Fruit fly (Drosophila melanogaster) whole organism, pupa: ENCODE measurements around the gene Cyp4g15.

Source experiments
- CG10348 ChIP-seq: fragments of 200-800 bp; sonication (Bioruptor generic); IDR thresholded peaks from 2 replicates; pipeline ENCODE4 v1.3.6; 2022; ENCODE audit warnings: missing biosample characterization, missing genetic modification characterization
- CG14655 ChIP-seq: fragments of 200-800 bp; sonication (Bioruptor generic); optimal IDR thresholded peaks from 3 replicates; lab custom pipeline; 2017; ENCODE audit warnings: mild to moderate bottlenecking, missing biosample characterization, missing genetic modification reagents, missing genetic modification characterization
- CG15710 ChIP-seq: fragments of 200-800 bp; sonication (Bioruptor generic); optimal IDR thresholded peaks from 2 replicates; lab custom pipeline; 2018; ENCODE audit warnings: missing biosample characterization, mild to moderate bottlenecking, missing genetic modification characterization, moderate library complexity
- CG17806 ChIP-seq: fragments of 200-800 bp; sonication (Bioruptor generic); optimal IDR thresholded peaks from 2 replicates; lab custom pipeline; 2018; ENCODE audit warnings: missing biosample characterization, mild to moderate bottlenecking, missing genetic modification characterization, moderate library complexity
- CG32121 ChIP-seq: fragments of 200-800 bp; sonication (Bioruptor generic); IDR thresholded peaks from 2 replicates; pipeline ENCODE4 v1.3.6; 2022; ENCODE audit warnings: missing biosample characterization, missing genetic modification characterization
- CG4496 ChIP-seq: fragments of 200-800 bp; sonication (Bioruptor generic); IDR thresholded peaks from 3 replicates; pipeline ENCODE4 v1.3.6; 2022; ENCODE audit warnings: missing biosample characterization, missing genetic modification characterization
- CG8301 ChIP-seq: fragments of 200-800 bp; sonication (Bioruptor generic); optimal IDR thresholded peaks from 2 replicates; lab custom pipeline; 2018; ENCODE audit warnings: missing biosample characterization, mild to moderate bottlenecking, missing genetic modification characterization
- CG9948 ChIP-seq: fragments of 200-800 bp; sonication (Bioruptor generic); optimal IDR thresholded peaks from 2 replicates; lab custom pipeline; 2018; ENCODE audit warnings: missing biosample characterization, mild to moderate bottlenecking, missing genetic modification characterization, moderate library complexity
- D1 ChIP-seq: fragments of 200-800 bp; sonication (Bioruptor generic); optimal IDR thresholded peaks from 2 replicates; lab custom pipeline; 2018; ENCODE audit warnings: missing biosample characterization, mild to moderate bottlenecking, missing genetic modification characterization, moderate library complexity
- Pif1A ChIP-seq: fragments of 200-800 bp; sonication (Bioruptor generic); optimal IDR thresholded peaks from 3 replicates; lab custom pipeline; 2016; ENCODE audit warnings: missing biosample characterization, missing genetic modification characterization
- Snoo ChIP-seq: fragments of 200-800 bp; sonication (Bioruptor generic); optimal IDR thresholded peaks from 3 replicates; lab custom pipeline; 2017; ENCODE audit warnings: missing biosample characterization, mild to moderate bottlenecking, missing genetic modification characterization, inconsistent platforms
- fd96Ca ChIP-seq: fragments of 200-800 bp; sonication (Bioruptor generic); IDR thresholded peaks from 3 replicates; pipeline ENCODE4 v1.3.6; 2022; ENCODE audit warnings: missing biosample characterization, missing genetic modification characterization
- gl ChIP-seq: fragments of 200-800 bp; sonication (Bioruptor generic); optimal IDR thresholded peaks from 2 replicates; lab custom pipeline; 2018; ENCODE audit warnings: missing biosample characterization, mild to moderate bottlenecking, missing genetic modification characterization
- rn ChIP-seq: fragments of 200-800 bp; sonication (Bioruptor generic); IDR thresholded peaks from 2 replicates; pipeline ENCODE4 v1.3.6; 2022; ENCODE audit warnings: missing biosample characterization, missing genetic modification characterization

- TF ChIP-seq CG9948 (tag; lab: Kevin White, UChicago): peak; percentile 50
- TF ChIP-seq fd96Ca (GFP tag; lab: Robert Waterston, UW): peak; percentile 95
- peak; percentile 63 for TF ChIP-seq CG10348
- no peak for TF ChIP-seq gl (tag; lab: Kevin White, UChicago)
- TF ChIP-seq CG15710 (tag; lab: Kevin White, UChicago): peak; percentile 35
- TF ChIP-seq rn: peak; percentile 75
- peak; percentile 97 for TF ChIP-seq CG4496
- peak; percentile 86 for TF ChIP-seq CG8301 (tag; lab: Kevin White, UChicago)
- TF ChIP-seq Snoo: no peak
- TF ChIP-seq D1 (tag; lab: Kevin White, UChicago): no peak
- TF ChIP-seq CG14655 (GFP tag; lab: Kevin White, UChicago): peak; percentile 86
- peak; percentile 43 for TF ChIP-seq CG17806 (tag; lab: Kevin White, UChicago)
- peak; percentile 94 for TF ChIP-seq CG32121 (GFP tag; lab: Robert Waterston, UW)
- TF ChIP-seq Pif1A (GFP tag; lab: Kevin White, UChicago): peak; percentile 74
Observed at dm6 chrX:11518435-11518834, 41.6 kb downstream of the Cyp4g15 start.
